Worm (Caenorhabditis elegans): ENCODE measurements around the gene K02E11.3.
"Not testable (repeated sequence)": the region's sequence is repeated elsewhere in the genome, so short reads cannot be mapped to it uniquely, and the experiment has no call there.

Gene K02E11.3

DNA sequence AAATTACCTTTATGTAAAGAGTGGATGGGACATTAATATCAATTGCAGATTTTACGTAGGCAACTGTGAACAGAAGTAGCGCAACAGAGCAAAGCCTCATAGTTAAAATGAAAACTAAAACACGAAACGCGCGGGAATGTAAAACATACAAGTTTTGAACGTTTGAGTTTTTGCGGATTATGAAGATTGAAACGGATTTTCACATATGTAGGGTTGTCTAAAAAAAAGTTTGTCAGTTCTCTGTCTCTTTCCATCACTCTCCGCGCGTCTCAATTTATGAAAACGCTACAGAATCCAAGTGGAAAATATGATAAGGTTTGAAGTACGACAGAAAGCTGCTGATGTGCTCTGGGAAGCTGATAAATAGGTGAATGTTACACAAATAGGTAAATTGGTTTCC lies at the start of gene K02E11.3:
Gene K02E11.3, minus strand, starts transcription at position 101 of the 400 bp plus-strand sequence.
- TF ChIP-seq W03F9.2 (tag; optimal IDR thresholded peaks at IDR 0.05): no peak
- no peak for TF ChIP-seq dao-5 (tag; optimal IDR thresholded peaks at IDR 0.05)

DNA sequence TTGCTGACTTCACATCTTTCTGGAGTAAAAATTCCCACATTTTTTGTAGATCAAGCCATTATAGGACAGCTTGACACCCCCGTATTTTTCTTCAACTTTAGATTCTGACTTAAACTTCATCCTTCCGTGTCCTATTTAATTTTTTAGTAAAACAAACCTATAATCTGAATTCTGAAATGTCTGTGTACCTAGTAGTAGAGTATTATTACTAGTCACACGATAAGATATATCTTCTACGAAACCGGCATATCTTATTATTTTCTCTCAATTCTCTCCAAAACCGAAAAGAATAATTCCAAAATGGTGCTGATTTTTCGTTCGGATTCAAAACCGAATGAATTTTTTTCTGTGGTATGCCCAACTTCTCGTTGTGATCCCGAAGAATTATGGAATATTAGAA lies 47.7 kb upstream of the K02E11.3 start, which contains the start of gene F14D7.9:
Gene F14D7.9, plus strand, starts transcription at position 301 of the 400 bp plus-strand sequence.
- no peak for TF ChIP-seq dao-5 (tag; optimal IDR thresholded peaks at IDR 0.05)
- TF ChIP-seq him-1 (tag; optimal IDR thresholded peaks at IDR 0.05): no peak
- TF ChIP-seq W03F9.2 (tag; optimal IDR thresholded peaks at IDR 0.05): no peak

ce11 chrV:14293667-14294194 lies 47.1 kb upstream of the K02E11.3 start, which contains the start of gene F14D7.2:
Gene F14D7.2 (minus strand): TSS chrV:14293717.
- no peak for TF ChIP-seq him-1 (tag; optimal IDR thresholded peaks at IDR 0.05)
- TF ChIP-seq W03F9.2 (tag; optimal IDR thresholded peaks at IDR 0.05): no peak
- no peak for TF ChIP-seq dao-5 (tag; optimal IDR thresholded peaks at IDR 0.05)

DNA sequence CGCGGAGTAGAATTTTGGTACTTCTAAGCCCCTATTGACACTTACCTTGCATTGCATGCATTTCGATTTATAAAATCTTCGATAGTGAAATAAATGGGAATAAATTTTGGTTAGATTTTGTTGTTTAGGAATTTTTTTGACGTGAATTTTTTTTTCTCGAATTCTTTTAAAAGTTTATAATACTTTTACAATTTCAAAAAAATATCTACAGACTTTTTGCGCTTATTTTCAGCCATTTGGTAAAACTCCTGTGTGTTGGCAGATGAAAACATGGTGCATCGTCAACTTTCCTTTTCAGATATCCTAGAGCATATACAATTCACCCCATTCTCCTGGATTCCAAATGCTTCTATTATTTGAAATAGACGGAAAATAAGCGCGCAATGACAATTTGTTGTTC lies 44.0 kb upstream of the K02E11.3 start, which contains the start of gene F14D7.18:
Gene F14D7.18, minus strand, starts transcription at position 101 of the 400 bp plus-strand sequence.
- TF ChIP-seq W03F9.2 (tag; optimal IDR thresholded peaks at IDR 0.05) (no peak), dao-5 (tag; optimal IDR thresholded peaks at IDR 0.05) (no peak), him-1 (tag; optimal IDR thresholded peaks at IDR 0.05) (no peak)

DNA sequence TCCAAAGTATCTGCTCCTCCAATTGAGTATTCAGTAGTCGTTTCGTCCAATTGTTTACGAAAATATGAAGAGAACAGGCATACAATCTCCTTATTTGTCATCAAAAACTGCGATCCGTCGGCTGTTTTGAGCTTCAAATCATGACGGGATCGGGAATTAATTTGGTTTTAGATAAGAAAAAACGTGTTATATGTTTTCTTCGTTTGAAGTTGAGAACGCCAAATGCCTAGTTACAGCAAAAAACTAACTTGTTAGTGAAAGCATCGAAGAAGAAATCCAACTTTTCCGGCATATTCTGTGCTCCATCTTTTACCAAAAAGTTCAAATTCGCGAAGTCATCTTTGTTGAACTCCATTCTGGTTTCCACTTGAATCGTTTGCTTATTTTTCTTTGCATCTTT lies 42.7 kb upstream of the K02E11.3 start, which contains the start of gene F14D7.1:
Gene F14D7.1, minus strand, starts transcription at position 101 of the 400 bp plus-strand sequence.
- TF ChIP-seq him-1 (tag; optimal IDR thresholded peaks at IDR 0.05) (no peak), W03F9.2 (tag; optimal IDR thresholded peaks at IDR 0.05) (no peak)

DNA sequence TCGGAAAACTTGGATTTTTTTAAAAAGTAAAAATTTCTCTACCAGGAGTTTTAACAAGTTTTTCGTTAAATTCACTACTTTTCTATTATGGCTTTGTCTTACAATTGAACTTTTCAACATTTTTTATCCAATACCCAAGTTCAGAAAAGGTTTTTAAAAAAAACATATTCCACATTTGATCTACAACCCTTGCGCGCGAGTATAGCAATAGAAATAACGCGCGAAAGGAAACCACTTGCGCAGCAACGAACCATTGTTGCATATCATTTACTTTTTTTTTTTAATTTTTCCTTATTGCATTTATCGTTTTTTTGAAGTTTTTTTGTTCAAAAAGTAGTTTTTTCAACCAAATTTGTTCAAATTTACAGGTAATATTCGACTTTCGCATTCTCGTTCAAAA lies 39.1 kb upstream of the K02E11.3 start, which contains the start of gene F40G12.11:
Gene F40G12.11, plus strand, starts transcription at position 369 of the 400 bp plus-strand sequence.
- TF ChIP-seq him-1 (tag; optimal IDR thresholded peaks at IDR 0.05): no peak
- TF ChIP-seq W03F9.2 (tag; optimal IDR thresholded peaks at IDR 0.05): no peak
- TF ChIP-seq dao-5 (tag; optimal IDR thresholded peaks at IDR 0.05): no peak

DNA sequence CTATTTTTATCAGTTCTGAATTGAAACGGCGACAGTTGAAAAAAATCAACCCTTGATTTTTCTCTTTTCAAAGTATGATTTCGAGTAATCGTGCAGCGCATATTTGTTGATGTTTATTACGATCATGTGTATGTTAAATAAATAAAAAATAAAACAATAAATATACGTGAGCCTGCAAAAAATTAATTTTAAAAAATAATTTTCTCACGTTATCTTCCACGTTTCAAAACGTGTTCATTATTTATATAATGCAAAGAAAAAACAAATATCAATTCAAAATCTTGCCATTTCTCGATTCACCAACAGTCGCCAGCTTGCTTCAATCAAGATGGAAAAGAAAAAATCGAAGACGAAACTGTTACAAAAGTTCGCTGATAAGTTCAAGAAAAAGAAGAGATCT lies 36.6 kb upstream of the K02E11.3 start, which contains the start of gene F40G12.10:
Gene F40G12.10, plus strand, starts transcription at position 301 of the 400 bp plus-strand sequence.
- TF ChIP-seq W03F9.2 (tag; optimal IDR thresholded peaks at IDR 0.05): no peak
- no peak for TF ChIP-seq him-1 (tag; optimal IDR thresholded peaks at IDR 0.05)
- TF ChIP-seq dao-5 (tag; optimal IDR thresholded peaks at IDR 0.05): no peak

ce11 chrV:14282222-14282709 lies 35.6 kb upstream of the K02E11.3 start, which contains the start of the genes srt-74 and F40G12.9:
Gene srt-74 (minus strand): TSS chrV:14282322.
Gene F40G12.9 (plus strand): TSS chrV:14282659.
- TF ChIP-seq dao-5 (tag; optimal IDR thresholded peaks at IDR 0.05) (no peak), W03F9.2 (tag; optimal IDR thresholded peaks at IDR 0.05) (no peak), him-1 (tag; optimal IDR thresholded peaks at IDR 0.05) (no peak)

DNA sequence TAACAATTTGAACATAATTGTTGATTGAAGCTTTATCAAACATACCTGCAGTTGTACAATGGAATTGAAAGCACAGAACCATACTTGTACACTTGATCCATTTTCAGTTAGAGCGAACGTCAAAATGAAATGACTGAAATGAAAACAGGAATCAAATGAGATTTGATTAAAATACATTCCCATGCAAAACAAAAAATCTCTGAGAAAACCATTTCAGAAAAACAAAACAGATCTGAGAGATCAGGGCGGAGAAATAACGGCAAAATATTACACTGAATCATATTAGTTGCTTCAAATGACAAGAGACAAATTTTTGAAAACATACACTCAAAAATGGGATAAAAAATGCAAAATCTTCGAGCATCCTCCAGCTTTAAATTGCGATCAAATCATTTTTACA lies 33.1 kb upstream of the K02E11.3 start, which contains the start of gene srt-33:
Gene srt-33, minus strand, starts transcription at position 101 of the 400 bp plus-strand sequence.
- TF ChIP-seq W03F9.2 (tag; optimal IDR thresholded peaks at IDR 0.05) (no peak), him-1 (tag; optimal IDR thresholded peaks at IDR 0.05) (no peak)

DNA sequence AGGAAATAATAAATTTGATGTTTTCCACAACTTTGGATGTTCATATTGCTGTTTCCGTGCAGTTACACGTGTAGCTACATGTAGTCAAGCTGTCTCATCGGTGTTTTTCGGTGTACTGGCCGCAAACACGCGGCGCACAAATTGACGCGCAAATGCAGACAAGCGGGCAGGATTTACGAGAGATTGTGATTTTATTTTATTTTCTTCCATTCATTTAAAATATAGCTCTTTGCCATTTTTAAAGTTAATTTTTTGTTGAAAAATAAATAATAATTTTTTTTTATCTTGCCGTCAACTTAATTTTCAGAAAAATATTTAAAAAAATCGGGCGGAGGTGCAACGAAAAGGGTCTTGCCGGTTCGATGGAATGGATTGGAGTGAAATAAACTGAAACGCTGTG lies 27.6 kb upstream of the K02E11.3 start, which contains the start of gene F40G12.7:
Gene F40G12.7, plus strand, starts transcription at position 301 of the 400 bp plus-strand sequence.
- TF ChIP-seq him-1, dao-5, W03F9.2 (tag; optimal IDR thresholded peaks at IDR 0.05): not testable (repeated sequence)

DNA sequence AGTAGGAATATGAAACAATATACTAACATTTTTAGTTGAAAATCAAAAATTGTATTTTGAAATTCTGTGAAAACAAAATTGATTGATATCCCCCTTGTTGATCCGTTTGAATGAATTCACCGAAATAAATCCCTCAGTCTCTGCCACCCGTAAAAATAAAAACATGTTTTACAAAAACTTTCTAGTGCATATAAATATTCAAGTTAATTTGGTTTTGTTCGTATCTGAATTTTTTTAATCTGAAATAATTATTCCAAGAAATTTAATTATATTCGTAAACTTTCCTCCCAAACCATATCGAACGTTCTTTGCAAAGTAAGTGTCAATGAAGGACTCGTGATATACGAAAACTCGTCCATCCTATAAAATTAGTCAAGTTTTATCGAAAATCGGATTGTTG lies 26.4 kb upstream of the K02E11.3 start, which contains the start of gene F40G12.6:
Gene F40G12.6, minus strand, starts transcription at position 101 of the 400 bp plus-strand sequence.
- TF ChIP-seq him-1 (tag; optimal IDR thresholded peaks at IDR 0.05) (no peak), W03F9.2 (tag; optimal IDR thresholded peaks at IDR 0.05) (no peak), dao-5 (tag; optimal IDR thresholded peaks at IDR 0.05) (no peak)

DNA sequence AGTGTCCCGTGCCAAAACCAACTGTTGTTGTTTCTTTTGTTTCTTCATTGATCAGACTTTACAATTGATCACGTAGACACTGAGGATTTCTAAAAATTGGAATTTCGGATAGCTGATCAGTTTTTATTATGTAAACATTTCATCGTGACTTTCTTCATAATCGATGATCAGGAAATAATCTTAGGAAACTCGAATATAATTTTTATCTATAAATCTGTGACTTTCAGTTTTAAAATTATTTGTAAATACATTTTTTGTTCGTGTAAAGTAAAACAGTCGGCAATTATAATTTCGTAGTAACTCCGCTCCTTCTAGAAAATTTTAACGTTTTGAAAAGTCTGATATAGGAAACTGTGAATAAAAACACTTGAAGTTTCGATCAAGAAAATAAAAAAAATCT lies 24.1 kb upstream of the K02E11.3 start, which contains the start of gene F40G12.5:
Gene F40G12.5, minus strand, starts transcription at position 101 of the 400 bp plus-strand sequence.
- no peak for TF ChIP-seq him-1 (tag; optimal IDR thresholded peaks at IDR 0.05)
- no peak for TF ChIP-seq W03F9.2 (tag; optimal IDR thresholded peaks at IDR 0.05)

- TF ChIP-seq dao-5 (tag; optimal IDR thresholded peaks at IDR 0.05): no peak
These were observed 22.0 kb upstream of the K02E11.3 start, which contains the start of gene F40G12.4 for ce11 chrV:14268616-14269015. Gene F40G12.4 (minus strand): TSS chrV:14268716.

ce11 chrV:14267326-14267942 lies 20.8 kb upstream of the K02E11.3 start:
- no peak for TF ChIP-seq dao-5 (tag; optimal IDR thresholded peaks at IDR 0.05)
- no peak for TF ChIP-seq him-1 (tag; optimal IDR thresholded peaks at IDR 0.05)
- no peak for TF ChIP-seq W03F9.2 (tag; optimal IDR thresholded peaks at IDR 0.05)

Measured in whole organism, L4/young adult.